Worm (Caenorhabditis elegans): ENCODE data around the gene F15H10.10.

F15H10.10 gene

ce11 chrV:10379293-10379692, 37.5 kb downstream of the F15H10.10 start, which contains the start of gene AC3.12:
Gene AC3.12, minus strand, starts transcription at chrV:10379393.
- TF ChIP-seq lsy-2 (tag; optimal IDR thresholded peaks at IDR 0.05) = no peak
- TF ChIP-seq php-3 (GFP tag; IDR thresholded peaks at IDR 0.05) = no peak
- TF ChIP-seq F10B5.3 (tag; optimal IDR thresholded peaks at IDR 0.05) = no peak
- no peak for TF ChIP-seq dve-1 (tag; optimal IDR thresholded peaks at IDR 0.05; ENCODE audit: insufficient read depth)
- no peak for TF ChIP-seq zfp-3 (GFP tag; conservative IDR thresholded peaks at IDR 0.05)
- TF ChIP-seq ceh-28 (tag; optimal IDR thresholded peaks at IDR 0.05) = no peak
- no peak for TF ChIP-seq set-16 (GFP tag; IDR thresholded peaks at IDR 0.05)
- TF ChIP-seq nhr-237 (tag; optimal IDR thresholded peaks at IDR 0.05) = no peak
- no peak for TF ChIP-seq egl-27 (tag; optimal IDR thresholded peaks at IDR 0.05)
- TF ChIP-seq daf-19 (GFP tag; conservative IDR thresholded peaks at IDR 0.05) = no peak
- no peak for TF ChIP-seq zip-11 (GFP tag; IDR thresholded peaks at IDR 0.05)
- no peak for TF ChIP-seq F37D6.2 (tag; optimal IDR thresholded peaks at IDR 0.05)
- no peak for TF ChIP-seq unc-130 (GFP tag; optimal IDR thresholded peaks at IDR 0.05)

ce11 chrV:10371951-10372350, 44.9 kb downstream of the F15H10.10 start, which contains the start of gene ugt-49:
Gene ugt-49, plus strand, starts transcription at chrV:10372321.
- TF ChIP-seq daf-12 (tag; optimal IDR thresholded peaks at IDR 0.05) (no peak), nhr-28 (tag; optimal IDR thresholded peaks at IDR 0.05) (peak; percentile 79), pqm-1 (tag; optimal IDR thresholded peaks at IDR 0.05) (peak; percentile 34), dve-1 (tag; optimal IDR thresholded peaks at IDR 0.05; ENCODE audit: insufficient read depth) (peak; percentile 5), daf-16 (GFP tag; optimal IDR thresholded peaks at IDR 0.05) (no peak), daf-16 (tag; optimal IDR thresholded peaks at IDR 0.05) (peak; percentile 43), fos-1 (tag; optimal IDR thresholded peaks at IDR 0.05) (no peak)

- TF ChIP-seq mdt-29 (GFP tag; IDR thresholded peaks at IDR 0.05) (no peak), mdl-1 (tag; optimal IDR thresholded peaks at IDR 0.05) (peak in 1 of 2 experiments; percentile 66), madf-5 (GFP tag; IDR thresholded peaks at IDR 0.05) (no peak), nhr-28 (tag; optimal IDR thresholded peaks at IDR 0.05) (peak; percentile 100), ztf-7 (tag; optimal IDR thresholded peaks at IDR 0.05) (no peak), ceh-28 (tag; optimal IDR thresholded peaks at IDR 0.05) (no peak), arid-1 (GFP tag; conservative IDR thresholded peaks at IDR 0.05) (no peak), dmd-8 (GFP tag; IDR thresholded peaks at IDR 0.05) (no peak), sdz-12 (GFP tag; optimal IDR thresholded peaks at IDR 0.05) (no peak), ztf-11 (tag; optimal IDR thresholded peaks at IDR 0.05) (no peak), mxl-3 (GFP tag; optimal IDR thresholded peaks at IDR 0.05) (peak; percentile 72), cey-2 (tag; optimal IDR thresholded peaks at IDR 0.05; ENCODE audit: borderline replicate concordance, insufficient read depth) (peak; percentile 59), daf-16 (GFP tag; optimal IDR thresholded peaks at IDR 0.05) (no peak), daf-16 (tag; optimal IDR thresholded peaks at IDR 0.05) (peak; percentile 83), Y105C5A.15 (GFP tag; IDR thresholded peaks at IDR 0.05) (no peak), spr-1 (tag; optimal IDR thresholded peaks at IDR 0.05) (no peak), snpc-1.2 (GFP tag; IDR thresholded peaks at IDR 0.05) (no peak), T20F7.1 (GFP tag; optimal IDR thresholded peaks at IDR 0.05) (peak; percentile 56), unc-130 (GFP tag; optimal IDR thresholded peaks at IDR 0.05) (no peak), ces-1 (GFP tag; optimal IDR thresholded peaks at IDR 0.05) (no peak), daf-8 (GFP tag; IDR thresholded peaks at IDR 0.05) (no peak), nhr-77 (tag; optimal IDR thresholded peaks at IDR 0.05) (peak; percentile 65), ceh-82 (tag; optimal IDR thresholded peaks at IDR 0.05) (no peak), mep-1 (tag; optimal IDR thresholded peaks at IDR 0.05) (peak; percentile 33), hlh-30 (tag; optimal IDR thresholded peaks at IDR 0.05; ENCODE audit: insufficient read depth) (peak; percentile 82), aha-1 (tag) (peak; percentile 1), Y48G9A.11 (GFP tag; IDR thresholded peaks at IDR 0.05) (no peak), hif-1 (tag; optimal IDR thresholded peaks at IDR 0.05) (peak in 1 of 2 experiments; percentile 45), R02D3.7 (tag; optimal IDR thresholded peaks at IDR 0.05) (no peak), nhr-6 (tag; optimal IDR thresholded peaks at IDR 0.05) (peak; percentile 5), T26A8.4 (GFP tag; IDR thresholded peaks at IDR 0.05) (no peak), F37D6.2 (tag; optimal IDR thresholded peaks at IDR 0.05) (no peak), set-16 (GFP tag; IDR thresholded peaks at IDR 0.05) (no peak), skn-1 (tag; optimal IDR thresholded peaks at IDR 0.05) (no peak), dmd-6 (GFP tag; IDR thresholded peaks at IDR 0.05) (peak; percentile 95), lir-3 (tag; optimal IDR thresholded peaks at IDR 0.05) (no peak)
Measured at ce11 chrV:10371177-10371576, 45.6 kb downstream of the F15H10.10 start.
